Fruit fly (Drosophila melanogaster): Measurements from ENCODE around the gene Pep.

DNA sequence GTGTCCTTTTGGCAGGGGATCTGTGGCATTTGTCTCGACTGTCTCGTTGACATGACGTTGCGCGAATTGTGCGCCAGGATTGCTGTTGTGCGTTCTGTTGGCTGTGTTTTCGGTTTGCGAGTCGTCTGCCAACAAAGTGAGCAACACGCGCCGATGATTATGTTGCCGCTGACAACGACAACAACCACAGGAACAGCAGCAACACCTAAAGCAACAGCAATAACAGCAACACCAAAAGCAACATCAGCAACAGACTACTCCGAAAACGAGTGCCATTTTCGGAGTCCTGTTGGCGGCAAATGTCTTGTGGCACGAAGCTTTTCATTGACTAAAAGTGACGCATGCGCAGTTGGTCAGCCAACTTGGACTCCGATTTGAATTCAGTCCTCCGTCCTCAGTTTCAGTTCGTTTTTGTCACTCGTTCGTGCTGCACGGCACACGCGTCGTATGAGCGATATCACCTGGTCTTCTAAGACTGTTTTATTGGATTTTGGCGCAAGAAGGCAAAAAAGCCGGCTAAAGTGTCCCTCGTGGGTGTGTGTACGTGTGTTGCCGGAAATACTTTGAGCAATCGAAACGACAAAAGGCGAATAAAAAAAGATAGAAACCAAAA is 44.8 kb upstream of the Pep start, which contains the start of gene Ccn:
- no peak for TF ChIP-seq Dll (optimal IDR thresholded peaks at IDR 0.05)
- no peak for TF ChIP-seq pan (optimal IDR thresholded peaks at IDR 0.05)
- TF ChIP-seq psq (optimal IDR thresholded peaks at IDR 0.05) = no peak
- TF ChIP-seq usp (GFP tag; optimal IDR thresholded peaks at IDR 0.05) = no peak
- TF ChIP-seq EcR (GFP tag; optimal IDR thresholded peaks at IDR 0.05) = no peak
- TF ChIP-seq CG8478 (optimal IDR thresholded peaks at IDR 0.05) = no peak
